Worm (Caenorhabditis elegans): Measurements from ENCODE around the gene znf-782.

Gene znf-782

DNA sequence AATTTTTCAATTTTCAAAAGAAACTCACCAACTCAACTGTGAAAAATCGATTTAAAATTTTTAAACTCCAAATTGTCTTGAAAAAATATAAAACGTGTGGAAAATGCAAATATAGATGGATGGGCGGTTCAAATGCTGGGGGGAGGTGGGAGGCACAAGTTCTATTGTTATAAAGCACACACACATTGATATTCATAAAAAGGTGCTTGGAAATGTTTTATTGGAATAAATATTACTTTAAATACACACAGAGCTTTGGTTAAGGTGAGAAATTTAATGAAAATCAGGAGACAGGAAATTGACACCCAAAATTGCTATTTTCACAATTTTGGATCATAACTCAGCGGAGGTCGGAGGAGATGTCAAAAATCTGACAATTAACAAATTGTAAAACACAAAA, 23.0 kb downstream of the znf-782 start, which contains the start of gene Y55F3AM.11:
Gene Y55F3AM.11, minus strand, starts transcription at position 101 of the 400 bp plus-strand sequence.
- TF ChIP-seq ces-1 (GFP tag; optimal IDR thresholded peaks at IDR 0.05) (no peak), unc-120 (tag; optimal IDR thresholded peaks at IDR 0.05; ENCODE audit: poor library complexity, severe bottlenecking) (no peak), bed-3 (GFP tag; optimal IDR thresholded peaks at IDR 0.05) (no peak), snpc-4 (tag; optimal IDR thresholded peaks at IDR 0.05) (no peak), ceh-83 (GFP tag; optimal IDR thresholded peaks at IDR 0.05) (no peak), ztf-11 (tag; optimal IDR thresholded peaks at IDR 0.05) (no peak), M03D4.4 (tag; optimal IDR thresholded peaks at IDR 0.05) (no peak), blmp-1 (tag; optimal IDR thresholded peaks at IDR 0.05) (no peak), nhr-12 (tag; optimal IDR thresholded peaks at IDR 0.05) (no peak), drap-1 (GFP tag; optimal IDR thresholded peaks at IDR 0.05) (no peak), zip-8 (tag; optimal IDR thresholded peaks at IDR 0.05) (no peak), mls-2 (tag; optimal IDR thresholded peaks at IDR 0.05) (no peak), sem-2 (GFP tag; optimal IDR thresholded peaks at IDR 0.05) (no peak), lin-13 (tag; optimal IDR thresholded peaks at IDR 0.05) (no peak), elt-3 (tag; optimal IDR thresholded peaks at IDR 0.05) (no peak), hlh-1 (tag; optimal IDR thresholded peaks at IDR 0.05) (no peak), cnd-1 (tag; optimal IDR thresholded peaks at IDR 0.05) (no peak), sptf-1 (tag; optimal IDR thresholded peaks at IDR 0.05) (no peak), unc-39 (tag; optimal IDR thresholded peaks at IDR 0.05) (no peak)

DNA sequence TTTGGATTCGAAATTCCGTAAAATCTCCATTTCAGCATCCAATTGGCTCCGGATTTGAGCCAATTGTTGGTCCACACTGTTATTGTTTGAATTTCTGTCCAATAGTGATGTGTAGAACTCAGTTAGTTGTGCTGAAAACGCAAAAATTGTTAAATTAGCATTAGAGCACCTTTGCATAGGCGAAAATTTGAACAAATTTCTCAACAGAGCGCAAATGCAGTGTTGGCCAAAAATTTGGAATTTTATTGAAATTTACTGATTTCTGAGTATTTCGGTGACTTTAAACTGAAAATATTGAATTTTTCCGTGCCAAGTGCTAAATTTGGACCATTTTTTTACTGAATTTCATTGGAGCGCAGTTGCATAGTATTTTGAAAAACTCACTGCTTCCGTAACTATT, 26.8 kb downstream of the znf-782 start:
- TF ChIP-seq zip-8 (tag; optimal IDR thresholded peaks at IDR 0.05): no peak
- no peak for TF ChIP-seq pha-4 (tag; optimal IDR thresholded peaks at IDR 0.05)
- no peak for TF ChIP-seq drap-1 (GFP tag; optimal IDR thresholded peaks at IDR 0.05)
- TF ChIP-seq elt-1 (tag; optimal IDR thresholded peaks at IDR 0.05; ENCODE audit: borderline replicate concordance, insufficient read depth): no peak
- no peak for TF ChIP-seq blmp-1 (tag; optimal IDR thresholded peaks at IDR 0.05)
- no peak for TF ChIP-seq unc-120 (tag; optimal IDR thresholded peaks at IDR 0.05; ENCODE audit: poor library complexity, severe bottlenecking)
- TF ChIP-seq unc-39 (tag; optimal IDR thresholded peaks at IDR 0.05): no peak
- no peak for TF ChIP-seq lin-32 (GFP tag; optimal IDR thresholded peaks at IDR 0.05)
- TF ChIP-seq lsy-2 (tag; optimal IDR thresholded peaks at IDR 0.05): no peak
- no peak for TF ChIP-seq lin-13 (tag; optimal IDR thresholded peaks at IDR 0.05)
- TF ChIP-seq ceh-39 (tag; optimal IDR thresholded peaks at IDR 0.05): no peak
- TF ChIP-seq nhr-28 (tag; optimal IDR thresholded peaks at IDR 0.05): no peak
- no peak for TF ChIP-seq mep-1 (tag; optimal IDR thresholded peaks at IDR 0.05)
- TF ChIP-seq tbx-8 (GFP tag; optimal IDR thresholded peaks at IDR 0.05): no peak
- no peak for TF ChIP-seq nhr-12 (tag; optimal IDR thresholded peaks at IDR 0.05)
- TF ChIP-seq ceh-83 (GFP tag; optimal IDR thresholded peaks at IDR 0.05): no peak
- no peak for TF ChIP-seq M03D4.4 (tag; optimal IDR thresholded peaks at IDR 0.05)
- no peak for TF ChIP-seq mab-5 (tag; optimal IDR thresholded peaks at IDR 0.05)
- TF ChIP-seq ceh-43 (GFP tag; optimal IDR thresholded peaks at IDR 0.05): no peak

DNA sequence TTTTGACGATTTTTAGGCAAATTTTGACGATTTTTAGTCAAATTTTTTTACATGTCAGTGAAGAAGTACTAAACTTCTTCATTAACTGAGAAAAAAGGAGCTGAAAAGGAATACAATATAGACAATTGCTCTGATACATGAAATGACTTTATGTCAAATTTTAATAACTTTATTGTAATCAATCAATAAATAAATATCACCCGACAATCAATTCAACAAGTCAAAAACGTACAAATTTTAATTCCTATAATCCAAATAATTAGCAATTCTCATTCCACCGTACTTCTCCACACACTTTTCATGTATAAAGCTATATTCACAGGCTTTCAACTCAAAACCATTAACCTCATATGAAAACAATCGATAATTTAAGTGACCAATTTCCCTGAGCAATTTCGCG, 28.8 kb downstream of the znf-782 start:
- TF ChIP-seq ceh-83 (GFP tag; optimal IDR thresholded peaks at IDR 0.05) (no peak), unc-39 (tag; optimal IDR thresholded peaks at IDR 0.05) (no peak), lin-13 (tag; optimal IDR thresholded peaks at IDR 0.05) (no peak), ces-1 (GFP tag; optimal IDR thresholded peaks at IDR 0.05) (no peak), nhr-76 (tag; optimal IDR thresholded peaks at IDR 0.05) (no peak), ztf-11 (tag; optimal IDR thresholded peaks at IDR 0.05) (no peak), pha-4 (tag; optimal IDR thresholded peaks at IDR 0.05) (no peak), mep-1 (tag; optimal IDR thresholded peaks at IDR 0.05) (no peak), ham-2 (GFP tag; optimal IDR thresholded peaks at IDR 0.05) (no peak), drap-1 (GFP tag; optimal IDR thresholded peaks at IDR 0.05) (no peak), lin-32 (GFP tag; optimal IDR thresholded peaks at IDR 0.05) (no peak), sem-2 (GFP tag; optimal IDR thresholded peaks at IDR 0.05) (no peak), ceh-39 (tag; optimal IDR thresholded peaks at IDR 0.05) (no peak), unc-120 (tag; optimal IDR thresholded peaks at IDR 0.05; ENCODE audit: poor library complexity, severe bottlenecking) (no peak)

DNA sequence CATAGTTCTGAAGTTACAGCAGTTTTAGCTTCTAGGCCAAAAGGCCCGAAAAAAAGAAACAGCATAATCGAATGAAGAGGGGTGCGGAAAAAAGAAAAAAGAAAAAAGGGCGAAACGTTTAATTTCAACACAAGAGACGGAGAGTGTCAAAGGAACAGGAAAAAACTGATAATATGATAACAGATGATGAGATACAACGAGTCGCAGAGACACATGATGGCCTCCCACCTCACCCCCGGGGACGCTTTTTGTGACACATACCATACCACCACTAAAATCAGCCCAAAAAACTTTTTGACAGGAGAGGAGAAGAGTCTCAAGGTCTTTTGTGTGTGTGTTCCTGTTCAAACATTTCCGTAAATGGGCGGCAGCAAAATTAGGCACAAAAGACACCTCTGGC, 32.2 kb downstream of the znf-782 start:
- TF ChIP-seq tbx-8 (GFP tag; optimal IDR thresholded peaks at IDR 0.05) (no peak), elt-1 (tag; optimal IDR thresholded peaks at IDR 0.05; ENCODE audit: borderline replicate concordance, insufficient read depth) (no peak), ceh-83 (GFP tag; optimal IDR thresholded peaks at IDR 0.05) (no peak), nhr-237 (tag; optimal IDR thresholded peaks at IDR 0.05) (no peak), nhr-2 (tag; optimal IDR thresholded peaks at IDR 0.05) (no peak), snpc-4 (tag; optimal IDR thresholded peaks at IDR 0.05) (no peak), flh-1 (GFP tag; optimal IDR thresholded peaks at IDR 0.05) (no peak), ceh-39 (tag; optimal IDR thresholded peaks at IDR 0.05) (no peak)
